Worm (Caenorhabditis elegans): ENCODE measurements around the gene R07A4.2.
A peak's percentile ranks its signal among the peaks of the same experiment; 100 is the strongest.

DNA sequence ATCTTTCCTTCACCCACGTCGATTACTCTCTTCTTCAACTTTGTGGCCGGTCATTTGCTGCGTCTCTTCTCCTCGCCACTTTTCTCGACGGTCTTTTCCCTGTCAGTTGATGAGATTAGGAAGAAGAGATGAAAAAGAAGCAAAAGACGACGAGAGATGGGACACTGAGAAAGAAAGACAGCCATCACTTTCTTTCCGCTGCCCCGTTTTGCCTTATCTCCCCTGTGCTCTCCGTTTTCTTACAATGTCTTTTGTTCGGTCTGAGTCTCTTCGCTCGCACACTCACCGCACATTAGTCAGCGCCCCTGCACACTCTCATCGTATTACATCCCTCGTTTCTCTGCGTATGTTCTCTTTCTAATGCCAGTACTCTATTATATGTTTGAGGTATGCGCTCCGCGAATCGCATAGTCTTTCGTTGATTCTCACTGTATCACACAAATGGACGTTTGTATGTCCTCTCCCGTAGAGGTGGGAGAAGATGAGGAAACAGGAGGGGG lies 19.9 kb upstream of the R07A4.2 start:
- TF ChIP-seq lin-39 (tag; optimal IDR thresholded peaks at IDR 0.05) (peak; percentile 85), sma-3 (GFP tag; optimal IDR thresholded peaks at IDR 0.05) (peak; percentile 98), ceh-82 (tag; optimal IDR thresholded peaks at IDR 0.05) (peak; percentile 29), ZK546.5 (tag; optimal IDR thresholded peaks at IDR 0.05) (peak; percentile 19), nhr-25 (tag; optimal IDR thresholded peaks at IDR 0.05) (peak; percentile 95), snpc-4 (tag; optimal IDR thresholded peaks at IDR 0.05) (peak; percentile 85), aly-2 (tag; optimal IDR thresholded peaks at IDR 0.05) (no peak)

All from whole organism, L2 larva.